Worm (Caenorhabditis elegans): Measurements from ENCODE around the gene Y51A2D.13.

DNA sequence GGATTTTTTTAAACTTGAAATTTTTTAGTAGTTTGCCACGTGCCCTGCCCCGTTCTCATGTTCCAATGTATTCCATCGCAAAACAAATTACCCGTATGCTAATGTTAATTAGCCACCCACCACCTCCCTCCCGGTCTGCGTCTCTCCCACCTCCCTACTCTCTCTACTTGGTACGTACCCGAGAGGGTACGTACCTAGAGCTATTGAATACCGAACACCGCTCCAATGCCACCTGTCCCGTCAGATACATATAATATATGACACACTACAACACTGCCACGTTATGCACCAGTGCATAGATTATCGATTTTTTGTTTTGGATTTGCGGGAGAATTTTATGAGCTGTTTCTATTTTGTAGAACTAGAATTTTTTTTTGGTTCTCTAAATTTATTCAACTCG, 10.0 kb upstream of the Y51A2D.13 start:
- TF ChIP-seq unc-62 (GFP tag; optimal IDR thresholded peaks at IDR 0.05) (no peak), zag-1 (tag; optimal IDR thresholded peaks at IDR 0.05) (no peak), ceh-16 (tag; optimal IDR thresholded peaks at IDR 0.05) (no peak), nfya-1 (tag; optimal IDR thresholded peaks at IDR 0.05; ENCODE audit: insufficient read depth) (no peak), fkh-2 (tag; optimal IDR thresholded peaks at IDR 0.05) (no peak), nhr-11 (tag; optimal IDR thresholded peaks at IDR 0.05) (no peak)
